In the genomic region with DNA sequence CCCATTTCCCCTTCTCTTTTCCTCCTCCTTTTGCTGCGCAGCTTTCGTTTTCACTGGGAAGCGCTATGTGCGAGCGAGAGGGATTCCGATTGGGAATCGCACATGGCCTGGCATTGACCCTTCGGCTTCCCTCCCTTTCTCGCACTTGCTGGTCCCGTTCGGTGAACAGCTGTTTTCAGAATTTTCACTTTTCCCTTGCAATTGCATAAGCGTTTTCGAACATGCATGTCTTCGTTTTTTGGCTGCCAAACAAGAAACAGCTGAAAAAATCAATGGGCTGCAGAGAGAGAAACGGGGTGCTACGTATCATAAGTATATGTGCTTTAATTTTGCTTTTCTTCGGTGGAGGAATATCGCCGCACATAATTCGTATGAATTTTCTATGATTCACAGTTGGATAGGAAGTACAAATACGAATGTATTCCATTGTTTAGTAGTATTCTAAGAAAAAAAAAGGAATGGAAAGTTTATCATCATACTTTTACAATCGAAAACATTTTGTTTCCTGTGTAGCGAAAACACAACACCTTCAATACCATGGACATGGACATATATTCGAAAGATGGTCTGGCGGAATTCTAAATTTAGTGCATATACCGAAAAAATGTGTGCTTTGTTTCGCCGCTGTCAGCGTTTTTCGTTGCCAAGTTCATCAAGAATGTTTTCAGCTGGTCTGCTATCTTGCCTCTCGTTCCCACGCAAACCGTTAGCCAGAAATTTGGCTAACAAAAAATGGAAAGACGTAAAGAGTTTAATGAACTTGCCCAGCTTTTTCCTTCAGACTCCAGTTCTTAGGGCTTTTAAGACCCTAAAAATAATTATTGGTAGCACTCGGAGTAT, we compare ENCODE assay signal across 1 fruit fly cellular context.
A peak's percentile ranks its signal among the peaks of the same experiment; 100 is the strongest.
TF ChIP-seq lines count a peak whose summit lies in the region.

No protein-coding gene starts in this region.

TF ChIP-seq in whole organism, embryonic, 481 proteins besides CTCF, POLR2A, EP300 and RAD21 (continued from another document):
- TF ChIP-seq CkIIα-i1 (GFP tag; IDR thresholded peaks at IDR 0.05; lab: Robert Waterston, UW) (no peak), lola (GFP tag; optimal IDR thresholded peaks at IDR 0.05; lab: Kevin White, UChicago) (peak in 1 of 3 experiments; percentile 11), Deaf1 (tag; optimal IDR thresholded peaks at IDR 0.05; lab: Kevin White, UChicago) (no peak), Hey (tag; optimal IDR thresholded peaks at IDR 0.05; lab: Kevin White, UChicago) (no peak), vnd (GFP tag; IDR thresholded peaks at IDR 0.05; lab: Robert Waterston, UW; ENCODE audit: partially characterized antibody) (no peak), Dip3 (GFP tag; optimal IDR thresholded peaks at IDR 0.05; lab: Kevin White, UChicago) (peak; percentile 45), Ets65A (GFP tag; lab: Kevin White, UChicago) (peak; percentile 41), CG15011 (GFP tag; optimal IDR thresholded peaks at IDR 0.05; lab: Kevin White, UChicago) (no peak), hbn (GFP tag; IDR thresholded peaks at IDR 0.05; lab: Robert Waterston, UW; ENCODE audit: partially characterized antibody) (no peak), Nf-YB (GFP tag; optimal IDR thresholded peaks at IDR 0.05; lab: Kevin White, UChicago) (peak; percentile 15), MTF-1 (GFP tag; optimal IDR thresholded peaks at IDR 0.05; lab: Kevin White, UChicago; ENCODE audit: borderline replicate concordance) (no peak), mam (GFP tag; optimal IDR thresholded peaks at IDR 0.05; lab: Kevin White, UChicago) (peak; percentile 20)
